Worm (Caenorhabditis elegans): ENCODE data around the gene srm-6.

Gene srm-6

DNA sequence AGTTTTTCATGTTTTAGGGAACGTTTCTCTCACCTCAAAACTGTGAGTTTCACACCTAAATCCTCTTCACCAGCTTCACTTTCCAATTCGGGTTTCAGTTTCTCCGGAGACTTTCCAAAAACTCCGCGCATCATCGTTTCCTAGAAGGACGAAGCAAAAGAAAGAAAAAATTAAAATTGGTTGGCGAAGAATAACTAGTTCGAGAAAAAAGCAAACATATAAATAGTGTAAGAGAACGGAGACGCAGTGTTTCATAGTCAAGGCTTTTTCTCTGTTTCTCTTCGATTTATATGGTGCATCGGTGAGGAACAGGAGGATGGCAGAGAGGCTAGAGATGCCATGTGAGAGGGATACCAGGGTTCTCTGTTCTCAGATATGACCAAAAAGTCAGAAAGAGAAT lies 14.0 kb upstream of the srm-6 start, which contains the start of gene F47B8.3:
Gene F47B8.3 (minus strand): TSS at position 261 of the 400 bp plus-strand sequence.
- peak; percentile 75; the same call in 1 of the 2 replicates for TF ChIP-seq hmg-1.2 (GFP tag; IDR thresholded peaks at IDR 0.05)
- no peak for TF ChIP-seq B0035.1 (tag; optimal IDR thresholded peaks at IDR 0.05)
- TF ChIP-seq cebp-1 (GFP tag; IDR thresholded peaks at IDR 0.05), result no peak
- peak; percentile 70 for TF ChIP-seq cebp-1 (tag; optimal IDR thresholded peaks at IDR 0.05)

DNA sequence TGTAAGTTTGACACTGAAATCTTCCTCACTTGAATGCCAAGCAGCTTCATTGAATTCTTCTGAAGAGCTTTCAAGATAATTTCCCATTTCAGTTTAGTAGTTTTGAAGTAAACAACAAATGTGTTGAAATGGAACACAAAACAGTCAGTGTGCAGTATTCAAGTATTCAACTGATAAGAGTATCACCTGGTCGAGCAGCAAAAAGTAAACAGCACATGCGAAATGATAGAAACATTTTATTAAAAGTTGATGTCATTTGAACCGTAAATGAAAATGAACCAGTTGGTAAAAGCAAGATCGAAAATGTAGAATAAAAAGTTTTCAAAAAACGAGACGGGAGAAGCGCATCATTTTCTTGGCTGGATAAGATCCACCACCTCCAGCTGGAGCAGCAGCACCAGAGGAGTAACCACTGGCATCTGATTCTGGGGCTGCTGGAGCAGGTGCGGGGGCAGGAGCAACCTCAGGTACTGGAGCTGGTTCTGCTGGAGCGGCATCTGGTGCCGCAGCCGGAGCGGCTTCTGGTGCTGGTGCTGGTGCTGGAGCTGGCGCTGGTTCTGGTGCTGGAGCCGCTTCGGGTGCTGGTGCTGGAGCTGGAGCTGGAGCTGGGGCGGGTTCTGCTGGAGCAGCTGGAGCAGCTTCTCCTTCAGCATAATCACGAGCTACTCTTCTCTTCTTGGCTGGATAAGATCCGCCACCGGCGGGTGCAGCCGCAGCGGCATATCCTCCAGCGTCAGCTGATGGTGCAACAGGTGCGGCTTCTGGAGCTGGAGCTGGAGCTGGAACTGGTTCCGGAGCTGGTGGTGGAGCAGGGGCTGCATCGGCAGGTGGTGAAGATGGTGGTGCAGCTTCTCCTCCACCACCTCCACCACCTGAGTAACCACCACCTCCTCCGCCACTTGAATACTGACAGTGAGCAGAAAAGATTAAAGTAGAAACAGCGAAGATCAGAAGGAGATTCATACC lies 12.0 kb upstream of the srm-6 start, which contains the start of the genes F47B8.4 and F47B8.18:
Gene F47B8.4 (minus strand): TSS at position 172 of the 966 bp plus-strand sequence.
Gene F47B8.18 (minus strand): TSS at position 963 of the 966 bp plus-strand sequence.
- TF ChIP-seq egrh-3 (GFP tag; IDR thresholded peaks at IDR 0.05) (peak; percentile 99), B0261.1 (tag; optimal IDR thresholded peaks at IDR 0.05) (no peak), sptf-2 (GFP tag; optimal IDR thresholded peaks at IDR 0.05) (peak; percentile 15), nhr-179 (tag; optimal IDR thresholded peaks at IDR 0.05) (no peak), lsl-1 (GFP tag; optimal IDR thresholded peaks at IDR 0.05) (no peak), snpc-1.3 (tag; optimal IDR thresholded peaks at IDR 0.05; ENCODE audit: insufficient read depth) (no peak), zfh-2 (GFP tag; conservative IDR thresholded peaks at IDR 0.05) (peak; percentile 95), lin-26 (GFP tag; IDR thresholded peaks at IDR 0.05) (0 out of 2 replicates have a peak, but pooled peaks have one; percentile 53), mcd-1 (GFP tag; IDR thresholded peaks at IDR 0.05) (peak; percentile 55; the same call in 1 of the 2 replicates), cebp-1 (GFP tag; IDR thresholded peaks at IDR 0.05) (0 out of 2 replicates have a peak, but pooled peaks have one; percentile 15), cebp-1 (tag; optimal IDR thresholded peaks at IDR 0.05) (no peak), nhr-80 (tag; optimal IDR thresholded peaks at IDR 0.05) (peak; percentile 56)

DNA sequence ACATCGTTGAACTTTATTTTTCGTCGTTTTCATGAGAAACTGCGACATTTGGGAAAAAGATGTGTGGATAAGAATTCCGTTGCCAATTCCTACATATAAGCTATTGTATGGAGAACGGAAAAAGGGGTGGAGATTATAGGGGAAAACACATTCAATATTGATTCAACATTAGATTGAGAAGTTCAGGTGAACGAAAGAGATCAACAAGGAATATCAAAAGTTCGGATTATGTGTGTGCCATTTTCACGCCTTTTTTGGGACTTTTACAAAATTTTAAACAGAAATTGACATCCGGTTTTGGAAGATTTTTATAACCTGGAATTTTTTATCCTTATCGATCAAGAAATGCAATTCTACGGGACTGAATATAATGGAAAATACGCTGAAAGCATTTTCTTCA lies 9.0 kb upstream of the srm-6 start, which contains the start of gene F47B8.5:
Gene F47B8.5 (minus strand): TSS at position 101 of the 400 bp plus-strand sequence.
- TF ChIP-seq pha-4 (tag; optimal IDR thresholded peaks at IDR 0.05), result no peak
- no peak for TF ChIP-seq nhr-80 (tag; optimal IDR thresholded peaks at IDR 0.05)
- no peak for TF ChIP-seq aptf-3 (GFP tag; IDR thresholded peaks at IDR 0.05)
- no peak for TF ChIP-seq aptf-2 (GFP tag; conservative IDR thresholded peaks at IDR 0.05)
- TF ChIP-seq tbp1 (GFP tag; optimal IDR thresholded peaks at IDR 0.05), result no peak
- no peak for TF ChIP-seq F57C9.4 (tag; optimal IDR thresholded peaks at IDR 0.05)
- TF ChIP-seq F22D6.2 (tag; optimal IDR thresholded peaks at IDR 0.05), result no peak
- TF ChIP-seq ceh-79 (tag; optimal IDR thresholded peaks at IDR 0.05), result no peak
- TF ChIP-seq dox-1 (GFP tag; IDR thresholded peaks at IDR 0.05), result no peak
- no peak for TF ChIP-seq T07F8.4 (tag; optimal IDR thresholded peaks at IDR 0.05)
- no peak for TF ChIP-seq lir-1 (GFP tag; conservative IDR thresholded peaks at IDR 0.05)
- no peak for TF ChIP-seq sptf-2 (GFP tag; optimal IDR thresholded peaks at IDR 0.05)
- TF ChIP-seq tbx-9 (tag; optimal IDR thresholded peaks at IDR 0.05; ENCODE audit: borderline replicate concordance), result no peak
- no peak for TF ChIP-seq nhr-179 (tag; optimal IDR thresholded peaks at IDR 0.05)
- TF ChIP-seq hmg-20 (GFP tag; IDR thresholded peaks at IDR 0.05), result no peak
- no peak for TF ChIP-seq cebp-2 (GFP tag; IDR thresholded peaks at IDR 0.05)
- TF ChIP-seq somi-1 (GFP tag; optimal IDR thresholded peaks at IDR 0.05), result no peak
- TF ChIP-seq lin-35 (GFP tag; optimal IDR thresholded peaks at IDR 0.05), result no peak

DNA sequence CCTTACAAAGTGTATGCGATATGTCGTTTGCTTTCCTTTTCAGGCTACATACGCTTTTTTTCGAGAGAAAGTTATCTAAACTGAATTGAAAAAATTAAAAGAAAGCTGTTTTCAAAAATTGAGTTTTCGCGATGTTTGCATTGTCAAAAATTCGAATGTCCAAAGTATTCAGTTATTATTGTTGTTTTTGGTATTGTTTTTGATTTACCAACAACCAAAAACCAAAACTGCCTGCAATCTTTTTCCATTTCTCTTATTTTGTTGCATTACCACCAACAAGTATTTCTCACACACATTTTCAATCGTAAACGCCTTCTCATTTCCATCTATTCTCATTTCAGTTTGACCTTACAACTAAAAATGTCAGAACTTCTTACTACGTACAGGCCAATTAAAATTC lies 7.9 kb upstream of the srm-6 start, which contains the start of gene pepm-1:
Gene pepm-1 (plus strand): TSS at position 301 of the 400 bp plus-strand sequence.
- TF ChIP-seq him-1 (tag; optimal IDR thresholded peaks at IDR 0.05) (no peak), dpff-1 (tag; optimal IDR thresholded peaks at IDR 0.05) (no peak), ceh-100 (GFP tag; IDR thresholded peaks at IDR 0.05) (no peak), zim-3 (tag; optimal IDR thresholded peaks at IDR 0.05) (no peak), F37B4.10 (GFP tag; IDR thresholded peaks at IDR 0.05) (no peak), hrde-1 (tag; optimal IDR thresholded peaks at IDR 0.05; ENCODE audit: borderline replicate concordance) (no peak), ekl-4 (GFP tag; IDR thresholded peaks at IDR 0.05) (no peak), cebp-2 (GFP tag; IDR thresholded peaks at IDR 0.05) (no peak), nhr-90 (tag; optimal IDR thresholded peaks at IDR 0.05) (no peak), C17E4.6 (GFP tag; IDR thresholded peaks at IDR 0.05) (no peak), ccch-3 (GFP tag; optimal IDR thresholded peaks at IDR 0.05) (no peak), F23B12.7 (tag; optimal IDR thresholded peaks at IDR 0.05; ENCODE audit: insufficient read depth) (no peak), egl-18 (GFP tag; IDR thresholded peaks at IDR 0.05) (no peak), Y53G8AR.9 (GFP tag; conservative IDR thresholded peaks at IDR 0.05) (no peak), dox-1 (GFP tag; IDR thresholded peaks at IDR 0.05) (no peak)
